Fruit fly (Drosophila melanogaster) whole organism, embryonic: ENCODE data around the gene CDase.

Experiments used
- Ada2b ChIP-seq: fragments of 200-800 bp; sonication (Bioruptor generic); IDR thresholded peaks from 2 replicates; pipeline ENCODE4 v1.3.6; 2022; ENCODE audit warnings: missing biosample characterization, missing genetic modification characterization
- Aef1 ChIP-seq: fragments of 200-800 bp; sonication (Bioruptor generic); IDR thresholded peaks from 3 replicates; pipeline ENCODE4 v1.3.6; 2022; ENCODE audit warnings: missing biosample characterization, missing genetic modification characterization
- Antp ChIP-seq: fragments of 200-800 bp; sonication (Bioruptor generic); optimal IDR thresholded peaks from 3 replicates; lab custom pipeline; 2016; ENCODE audit warnings: missing biosample characterization, missing genetic modification characterization
- Atf-2 ChIP-seq: fragments of 200-800 bp; sonication (Bioruptor generic); optimal IDR thresholded peaks from 2 replicates; lab custom pipeline; 2016; ENCODE audit warnings: missing biosample characterization, missing genetic modification characterization
- CG10366 ChIP-seq: fragments of 200-800 bp; sonication (Bioruptor generic); IDR thresholded peaks from 2 replicates; pipeline ENCODE4 v1.3.6; 2022; ENCODE audit warnings: missing biosample characterization, missing genetic modification characterization
- CG11398 ChIP-seq: fragments of 200-800 bp; sonication (Bioruptor generic); optimal IDR thresholded peaks from 2 replicates; lab custom pipeline; 2016; ENCODE audit warnings: missing biosample characterization, missing genetic modification characterization
- CG11456 ChIP-seq: fragments of 200-800 bp; sonication (Bioruptor generic); IDR thresholded peaks from 3 replicates; pipeline ENCODE4 v1.3.6; 2022; ENCODE audit warnings: missing biosample characterization, missing genetic modification characterization
- CG12299 ChIP-seq: fragments of 200-800 bp; sonication (Bioruptor generic); optimal IDR thresholded peaks from 2 replicates; lab custom pipeline; 2018; ENCODE audit warnings: missing biosample characterization, mild to moderate bottlenecking, missing genetic modification characterization
- CG13424 ChIP-seq: fragments of 200-800 bp; sonication (Bioruptor generic); optimal IDR thresholded peaks from 2 replicates; lab custom pipeline; 2019; ENCODE audit warnings: missing biosample characterization, mild to moderate bottlenecking, missing genetic modification characterization, moderate library complexity
- CG31224 ChIP-seq: fragments of 200-800 bp; sonication (Bioruptor generic); IDR thresholded peaks from 2 replicates; pipeline ENCODE4 v1.3.6; 2022; ENCODE audit warnings: missing biosample characterization, missing genetic modification characterization
- CG34224 ChIP-seq: fragments of 200-800 bp; sonication (Bioruptor generic); IDR thresholded peaks from 3 replicates; pipeline ENCODE4 v1.3.6; 2022; ENCODE audit warnings: missing biosample characterization, missing genetic modification characterization; ENCODE audit not compliant: partially characterized antibody
- CG34422 ChIP-seq: fragments of 200-800 bp; sonication (Bioruptor generic); IDR thresholded peaks from 3 replicates; pipeline ENCODE4 v1.3.6; 2022; ENCODE audit warnings: missing biosample characterization, missing genetic modification characterization
- CG3847 ChIP-seq: fragments of 200-800 bp; sonication (Bioruptor generic); IDR thresholded peaks from 2 replicates; pipeline ENCODE4 v1.3.6; 2022; ENCODE audit warnings: missing biosample characterization, missing genetic modification characterization
- CG7271 ChIP-seq: fragments of 200-800 bp; sonication (Bioruptor generic); optimal IDR thresholded peaks from 2 replicates; lab custom pipeline; 2018; ENCODE audit warnings: missing biosample characterization, mild to moderate bottlenecking, missing genetic modification characterization, moderate library complexity
- CG7372 ChIP-seq: fragments of 200-800 bp; sonication (Bioruptor generic); IDR thresholded peaks from 2 replicates; pipeline ENCODE4 v1.3.6; 2022; ENCODE audit warnings: missing biosample characterization, missing genetic modification characterization
- CG7839 ChIP-seq: fragments of 200-800 bp; sonication (Bioruptor generic); optimal IDR thresholded peaks from 3 replicates; lab custom pipeline; 2018; ENCODE audit warnings: missing biosample characterization, mild to moderate bottlenecking, missing genetic modification characterization, moderate library complexity
- CG7987 ChIP-seq: fragments of 200-800 bp; sonication (Bioruptor generic); optimal IDR thresholded peaks from 2 replicates; lab custom pipeline; 2018; ENCODE audit warnings: missing biosample characterization, mild to moderate bottlenecking, missing genetic modification characterization, moderate library complexity
- D19A ChIP-seq: fragments of 200-800 bp; optimal IDR thresholded peaks from 3 replicates; lab custom pipeline; 2019; ENCODE audit warnings: missing biosample characterization, mild to moderate bottlenecking, missing genetic modification characterization, moderate library complexity
- Dek ChIP-seq: fragments of 200-800 bp; sonication (Bioruptor generic); optimal IDR thresholded peaks from 3 replicates; lab custom pipeline; 2019; ENCODE audit warnings: missing biosample characterization, mild to moderate bottlenecking, missing genetic modification characterization, moderate library complexity
- Dip3 ChIP-seq: fragments of 200-800 bp; sonication (Bioruptor generic); optimal IDR thresholded peaks from 3 replicates; lab custom pipeline; 2016; ENCODE audit warnings: missing biosample characterization, missing genetic modification characterization
- Elba2 ChIP-seq: fragments of 200-800 bp; sonication (Bioruptor generic); optimal IDR thresholded peaks from 3 replicates; lab custom pipeline; 2016; ENCODE audit warnings: missing biosample characterization, missing genetic modification characterization
- Hey ChIP-seq: fragments of 200-800 bp; sonication (Bioruptor generic); optimal IDR thresholded peaks from 3 replicates; lab custom pipeline; 2018; ENCODE audit warnings: missing biosample characterization, mild to moderate bottlenecking, missing genetic modification characterization
- Hr78 ChIP-seq, 2 experiments: fragments of 200-800 bp in 1 of 2; fragments of >200 bp in 1 of 2; sonication (Bioruptor generic) in 1 of 2; optimal IDR thresholded peaks; 2 replicates each; lab custom pipeline; 2017 to 2019; ENCODE audit warnings: missing biosample characterization in 2 of 2, missing genetic modification characterization in 2 of 2, mild to moderate bottlenecking in 1 of 2, moderate library complexity in 1 of 2
- MTF-1 ChIP-seq: fragments of 200-800 bp; sonication (Bioruptor generic); optimal IDR thresholded peaks from 2 replicates; lab custom pipeline; 2018; ENCODE audit warnings: missing biosample characterization, mild to moderate bottlenecking, missing genetic modification characterization, borderline replicate concordance
- Med ChIP-seq: fragments of 200-800 bp; sonication (Bioruptor generic); peaks from one replicate; lab custom pipeline; 2016; ENCODE audit warnings: missing biosample characterization, missing genetic modification characterization, mild to moderate bottlenecking, inconsistent platforms, moderate library complexity
- Ptx1 ChIP-seq: fragments of 200-800 bp; sonication (Bioruptor generic); IDR thresholded peaks from 2 replicates; pipeline ENCODE4 v1.3.6; 2022; ENCODE audit warnings: missing biosample characterization, missing genetic modification characterization
- Ravus ChIP-seq: fragments of 200-800 bp; sonication (Bioruptor generic); IDR thresholded peaks from 2 replicates; pipeline ENCODE4 v1.3.6; 2022; ENCODE audit warnings: missing biosample characterization, missing genetic modification characterization
- Trl ChIP-seq, 3 experiments: fragments of >200 bp in 2 of 3; fragments of 200-800 bp in 1 of 3; sonication (Bioruptor generic) in 1 of 3; optimal IDR thresholded peaks; 2 replicates in 1 of 3; 3 replicates in 2 of 3; lab custom pipeline; 2016 to 2017; ENCODE audit warnings: missing biosample characterization in 1 of 3, missing genetic modification characterization in 1 of 3
- ac ChIP-seq: fragments of 200-800 bp; sonication (Bioruptor generic); optimal IDR thresholded peaks from 3 replicates; lab custom pipeline; 2017; ENCODE audit warnings: missing biosample characterization, mild to moderate bottlenecking, missing genetic modification characterization
- aop ChIP-seq: fragments of 200-800 bp; sonication (Bioruptor generic); IDR thresholded peaks from 2 replicates; pipeline ENCODE4 v1.3.6; 2022; ENCODE audit warnings: missing biosample characterization, missing genetic modification characterization
- ash1 ChIP-seq: fragments of 200-800 bp; sonication (Bioruptor generic); optimal IDR thresholded peaks from 2 replicates; lab custom pipeline; 2018; ENCODE audit warnings: missing biosample characterization, mild to moderate bottlenecking, missing genetic modification characterization
- bab2 ChIP-seq: fragments of 200-800 bp; sonication (Bioruptor generic); optimal IDR thresholded peaks from 2 replicates; lab custom pipeline; 2016; ENCODE audit warnings: missing biosample characterization, missing genetic modification characterization
- croc ChIP-seq: fragments of 200-800 bp; sonication (Bioruptor generic); conservative IDR thresholded peaks from 3 replicates; pipeline ENCODE4 v1.3.6; 2022; ENCODE audit warnings: missing biosample characterization, missing genetic modification characterization
- dati ChIP-seq: fragments of 200-800 bp; sonication (Bioruptor generic); IDR thresholded peaks from 2 replicates; pipeline ENCODE4 v1.3.6; 2022; ENCODE audit warnings: missing biosample characterization, missing genetic modification characterization
- exex ChIP-seq: fragments of 200-800 bp; sonication (Bioruptor generic); optimal IDR thresholded peaks from 4 replicates; lab custom pipeline; 2018; ENCODE audit warnings: missing biosample characterization, mild to moderate bottlenecking, missing genetic modification characterization, moderate library complexity
- fd64A ChIP-seq: fragments of 200-800 bp; sonication (Bioruptor generic); optimal IDR thresholded peaks from 3 replicates; lab custom pipeline; 2018; ENCODE audit warnings: missing biosample characterization, mild to moderate bottlenecking, missing genetic modification characterization
- hb ChIP-seq: fragments of 200-800 bp; sonication (Bioruptor generic); IDR thresholded peaks from 3 replicates; pipeline ENCODE4 v1.3.6; 2022; ENCODE audit warnings: missing biosample characterization, missing genetic modification characterization; ENCODE audit not compliant: partially characterized antibody
- ind ChIP-seq: fragments of 200-800 bp; sonication (Bioruptor generic); optimal IDR thresholded peaks from 3 replicates; lab custom pipeline; 2016; ENCODE audit warnings: missing biosample characterization, missing genetic modification characterization
- lab ChIP-seq: fragments of 200-800 bp; sonication (Bioruptor generic); optimal IDR thresholded peaks from 3 replicates; lab custom pipeline; 2017; ENCODE audit warnings: missing biosample characterization, missing genetic modification characterization, mild to moderate bottlenecking, moderate library complexity, missing genetic modification reagents
- nau ChIP-seq: fragments of 200-800 bp; sonication (Bioruptor generic); optimal IDR thresholded peaks from 3 replicates; lab custom pipeline; 2017; ENCODE audit warnings: missing biosample characterization, mild to moderate bottlenecking, missing genetic modification characterization, missing genetic modification reagents
- nmo ChIP-seq: fragments of 200-800 bp; sonication (Bioruptor generic); optimal IDR thresholded peaks from 2 replicates; lab custom pipeline; 2018; ENCODE audit warnings: missing biosample characterization, mild to moderate bottlenecking, missing genetic modification characterization, moderate library complexity
- otp ChIP-seq: fragments of 200-800 bp; sonication (Bioruptor generic); IDR thresholded peaks from 3 replicates; pipeline ENCODE4, ENCODE4 v1.3.6; 2022; ENCODE audit warnings: missing biosample characterization, missing genetic modification characterization
- repo ChIP-seq: fragments of 200-800 bp; sonication (Bioruptor generic); optimal IDR thresholded peaks from 2 replicates; lab custom pipeline; 2016; ENCODE audit warnings: missing biosample characterization, missing genetic modification characterization
- rib ChIP-seq: fragments of 200-800 bp; sonication (Bioruptor generic); IDR thresholded peaks from 2 replicates; pipeline ENCODE4 v1.3.6; 2022; ENCODE audit warnings: missing biosample characterization, missing genetic modification characterization
- sd ChIP-seq: fragments of 200-800 bp; sonication (Bioruptor generic); optimal IDR thresholded peaks from 3 replicates; lab custom pipeline; 2018; ENCODE audit warnings: missing biosample characterization, mild to moderate bottlenecking, missing genetic modification characterization, moderate library complexity
- sens ChIP-seq: fragments of 200-800 bp; sonication (Bioruptor generic); peaks from one replicate; lab custom pipeline; 2016; ENCODE audit warnings: missing biosample characterization, missing genetic modification characterization
- stc ChIP-seq: fragments of 200-800 bp; sonication (Bioruptor generic); IDR thresholded peaks from 2 replicates; pipeline ENCODE4 v1.3.6; 2022; ENCODE audit warnings: missing biosample characterization, missing genetic modification characterization
- sug ChIP-seq: fragments of 200-800 bp; optimal IDR thresholded peaks from 2 replicates; lab custom pipeline; 2019; ENCODE audit warnings: missing biosample characterization, mild to moderate bottlenecking, missing genetic modification characterization, moderate library complexity
- tll ChIP-seq, 2 experiments: fragments of 200-800 bp in 1 of 2; fragments of >200 bp in 1 of 2; sonication (Bioruptor generic) in 1 of 2; optimal IDR thresholded peaks; 2 replicates each; lab custom pipeline; 2017 to 2019; ENCODE audit warnings: missing biosample characterization in 2 of 2, missing genetic modification characterization in 2 of 2, mild to moderate bottlenecking in 1 of 2, moderate library complexity in 1 of 2
- trem ChIP-seq: fragments of 200-800 bp; optimal IDR thresholded peaks from 3 replicates; lab custom pipeline; 2019; ENCODE audit warnings: missing biosample characterization, mild to moderate bottlenecking, missing genetic modification characterization, moderate library complexity
- unc-4 ChIP-seq: fragments of 200-800 bp; sonication (Bioruptor generic); IDR thresholded peaks from 2 replicates; pipeline ENCODE4 v1.3.6; 2022; ENCODE audit warnings: missing biosample characterization, missing genetic modification characterization; ENCODE audit not compliant: partially characterized antibody

Gene CDase

dm6 chr3R:30454442-30454841, 4.9 kb upstream of the CDase start (continued):
- TF ChIP-seq Dip3 (GFP tag; lab: Kevin White, UChicago) (no peak), aop (GFP tag; lab: Robert Waterston, UW) (no peak), CG11456 (GFP tag; lab: Robert Waterston, UW) (no peak), Dek (tag; lab: Kevin White, UChicago) (no peak), sug (tag; lab: Kevin White, UChicago) (no peak), CG7987 (GFP tag; lab: Kevin White, UChicago) (peak; percentile 91), CG31224 (GFP tag; lab: Robert Waterston, UW) (no peak), Hr78 (GFP tag; optimal IDR thresholded peaks at IDR 0.05; lab: Kevin White, UChicago) (no peak), CG7372 (GFP tag; lab: Robert Waterston, UW) (peak; percentile 67), tll (GFP tag; optimal IDR thresholded peaks at IDR 0.05; lab: Kevin White, UChicago) (no peak), rib (no peak), Med (GFP tag; lab: Kevin White, UChicago) (peak; percentile 39), CG10366 (GFP tag; lab: Robert Waterston, UW) (no peak), CG7271 (tag; lab: Kevin White, UChicago) (no peak), sens (GFP tag; lab: Kevin White, UChicago) (peak; percentile 7), CG12299 (tag; lab: Kevin White, UChicago) (no peak), dati (GFP tag; lab: Robert Waterston, UW) (no peak), hb (GFP tag; lab: Robert Waterston, UW) (no peak), MTF-1 (GFP tag; lab: Kevin White, UChicago) (no peak), nmo (GFP tag; lab: Kevin White, UChicago) (no peak), D19A (tag; lab: Kevin White, UChicago) (no peak), Aef1 (GFP tag; lab: Robert Waterston, UW) (no peak), sd (tag; lab: Kevin White, UChicago) (peak; percentile 53), fd64A (no peak), Antp (GFP tag; lab: Kevin White, UChicago) (no peak), lab (GFP tag; lab: Kevin White, UChicago) (peak; percentile 20), Trl (optimal IDR thresholded peaks at IDR 0.05; lab: Kevin White, UChicago) (peak; percentile 26 to 56), Trl (GFP tag; optimal IDR thresholded peaks at IDR 0.05; lab: Kevin White, UChicago) (no peak), CG11398 (GFP tag; lab: Kevin White, UChicago) (no peak), bab2 (GFP tag; lab: Kevin White, UChicago) (no peak), Atf-2 (GFP tag; lab: Kevin White, UChicago) (no peak), Elba2 (GFP tag; lab: Kevin White, UChicago) (no peak), Hey (tag; lab: Kevin White, UChicago) (no peak), Ada2b (no peak), ash1 (GFP tag; lab: Kevin White, UChicago) (no peak), CG34422 (GFP tag; lab: Robert Waterston, UW) (no peak), croc (GFP tag; lab: Robert Waterston, UW) (no peak), unc-4 (GFP tag; lab: Robert Waterston, UW) (no peak), nau (GFP tag; lab: Kevin White, UChicago) (peak; percentile 3), ac (GFP tag; lab: Kevin White, UChicago) (no peak), Ptx1 (GFP tag; lab: Robert Waterston, UW) (0 out of 2 replicates have a peak, but pooled peaks have one; percentile 5), ind (GFP tag; lab: Kevin White, UChicago) (no peak), trem (no peak), repo (GFP tag; lab: Kevin White, UChicago) (no peak), CG3847 (GFP tag; lab: Robert Waterston, UW) (no peak), exex (no peak), otp (GFP tag; lab: Robert Waterston, UW) (no peak), CG13424 (tag; lab: Kevin White, UChicago) (no peak), CG34224 (GFP tag; lab: Robert Waterston, UW) (0 out of 3 replicates have a peak, but pooled peaks have one; percentile 15), Ravus (no peak), CG7839 (tag; lab: Kevin White, UChicago) (no peak), stc (GFP tag; lab: Robert Waterston, UW) (no peak)
